Worm (Caenorhabditis elegans) whole organism, mixed stage, embryonic: ENCODE results near the gene F44E2.8.

Experiments
- blmp-1 ChIP-seq: fragments of 150-350 bp; optimal IDR thresholded peaks from 2 replicates; lab custom pipeline; 2014; ENCODE audit warnings: missing biosample characterization, missing genetic modification characterization
- ces-1 ChIP-seq: fragments of 150-350 bp; optimal IDR thresholded peaks from 2 replicates; lab custom pipeline; 2014; ENCODE audit warnings: missing biosample characterization, missing genetic modification reagents, missing genetic modification characterization
- nhr-237 ChIP-seq: fragments of 150-350 bp; optimal IDR thresholded peaks from 2 replicates; lab custom pipeline; 2014; ENCODE audit warnings: missing biosample characterization, missing genetic modification characterization
- pha-4 ChIP-seq: fragments of 150-350 bp; optimal IDR thresholded peaks from 2 replicates; lab custom pipeline; 2018; ENCODE audit warnings: missing biosample characterization, missing genetic modification reagents, missing genetic modification characterization
- unc-62 ChIP-seq: fragments of 150-350 bp; optimal IDR thresholded peaks from 2 replicates; lab custom pipeline; 2014; ENCODE audit warnings: missing biosample characterization, missing genetic modification reagents, missing genetic modification characterization
- ztf-11 ChIP-seq: fragments of 150-350 bp; optimal IDR thresholded peaks from 2 replicates; lab custom pipeline; 2014; ENCODE audit warnings: missing biosample characterization, missing genetic modification characterization

DNA sequence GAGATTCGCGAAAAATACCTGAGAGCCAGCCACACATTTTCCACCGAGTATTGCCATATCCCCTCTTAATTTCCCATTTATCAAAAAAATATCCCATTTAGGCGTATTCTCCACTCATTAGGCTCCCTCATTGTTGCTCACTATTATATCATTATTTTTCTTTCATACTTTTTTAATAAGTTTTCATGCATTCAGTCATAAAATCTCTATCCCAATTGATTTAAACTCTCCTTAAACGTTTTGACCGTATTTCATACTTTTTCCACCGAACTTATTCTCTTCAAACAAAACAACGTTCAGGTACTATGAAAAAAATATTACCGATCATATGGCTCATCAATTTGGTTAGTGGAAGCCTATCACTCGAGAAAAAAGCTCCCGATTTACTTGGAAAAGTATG lies 40.3 kb upstream of the F44E2.8 start, which contains the start of gene lnkn-1:
- TF ChIP-seq ces-1 (GFP tag; lab: Kevin White, UChicago) (no peak), unc-62 (GFP tag; lab: Kevin White, UChicago) (no peak), ztf-11 (tag; lab: Kevin White, UChicago) (no peak), pha-4 (tag; lab: Kevin White, UChicago) (no peak), nhr-237 (tag; lab: Kevin White, UChicago) (no peak), blmp-1 (tag; lab: Kevin White, UChicago) (no peak)
